Fruit fly (Drosophila melanogaster) whole organism, embryonic: ENCODE measurements around the gene Grip84.

ENCODE experiments used
- Atf6 ChIP-seq: fragments of 200-800 bp; sonication (Bioruptor generic); IDR thresholded peaks from 2 replicates; pipeline ENCODE4 v1.3.6; 2022; ENCODE audit warnings: missing biosample characterization, missing genetic modification characterization
- B-H1 ChIP-seq: fragments of 200-800 bp; sonication (Bioruptor generic); IDR thresholded peaks from 3 replicates; pipeline ENCODE4 v1.3.6; 2022; ENCODE audit warnings: missing biosample characterization, missing genetic modification characterization
- C15 ChIP-seq: fragments of 200-800 bp; sonication (Bioruptor generic); IDR thresholded peaks from 3 replicates; pipeline ENCODE4 v1.3.6; 2022; ENCODE audit warnings: missing biosample characterization, missing genetic modification characterization
- CG11504 ChIP-seq: fragments of 200-800 bp; sonication (Bioruptor generic); optimal IDR thresholded peaks from 3 replicates; lab custom pipeline; 2019; ENCODE audit warnings: missing biosample characterization, mild to moderate bottlenecking, missing genetic modification characterization, moderate library complexity
- CG11696 ChIP-seq: fragments of 200-800 bp; sonication (Bioruptor generic); IDR thresholded peaks from 2 replicates; pipeline ENCODE4 v1.3.6; 2022; ENCODE audit warnings: missing biosample characterization, missing genetic modification characterization
- CG12299 ChIP-seq: fragments of 200-800 bp; sonication (Bioruptor generic); optimal IDR thresholded peaks from 2 replicates; lab custom pipeline; 2018; ENCODE audit warnings: missing biosample characterization, mild to moderate bottlenecking, missing genetic modification characterization
- CG14965 ChIP-seq: fragments of 200-800 bp; sonication (Bioruptor generic); optimal IDR thresholded peaks from 2 replicates; lab custom pipeline; 2016; ENCODE audit warnings: missing biosample characterization, missing genetic modification characterization, borderline replicate concordance
- CG15011 ChIP-seq: fragments of 200-800 bp; sonication (Bioruptor generic); optimal IDR thresholded peaks from 3 replicates; lab custom pipeline; 2018; ENCODE audit warnings: missing biosample characterization, mild to moderate bottlenecking, missing genetic modification characterization
- CG30020 ChIP-seq: fragments of 200-800 bp; optimal IDR thresholded peaks from 2 replicates; lab custom pipeline; 2019; ENCODE audit warnings: missing biosample characterization, mild to moderate bottlenecking, missing genetic modification characterization, moderate library complexity
- CG30403 ChIP-seq: fragments of 200-800 bp; sonication (Bioruptor generic); optimal IDR thresholded peaks from 3 replicates; lab custom pipeline; 2016; ENCODE audit warnings: missing biosample characterization, missing genetic modification characterization
- CG6765 ChIP-seq: fragments of 200-800 bp; sonication (Bioruptor generic); optimal IDR thresholded peaks from 3 replicates; lab custom pipeline; 2017; ENCODE audit warnings: missing biosample characterization, mild to moderate bottlenecking, missing genetic modification characterization
- CG7745 ChIP-seq: fragments of 200-800 bp; sonication (Bioruptor generic); optimal IDR thresholded peaks from 2 replicates; lab custom pipeline; 2018; ENCODE audit warnings: missing biosample characterization, mild to moderate bottlenecking, missing genetic modification characterization, moderate library complexity
- CG7963 ChIP-seq: fragments of 200-800 bp; sonication (Bioruptor generic); IDR thresholded peaks from 3 replicates; pipeline ENCODE4 v1.3.6; 2022; ENCODE audit warnings: missing biosample characterization, missing genetic modification characterization; ENCODE audit not compliant: partially characterized antibody
- Camta ChIP-seq: fragments of 200-800 bp; sonication (Bioruptor generic); optimal IDR thresholded peaks from 2 replicates; lab custom pipeline; 2016; ENCODE audit warnings: missing biosample characterization, missing genetic modification characterization
- CkIIα-i1 ChIP-seq: fragments of 200-800 bp; sonication (Bioruptor generic); IDR thresholded peaks from 2 replicates; pipeline ENCODE4 v1.3.6; 2022; ENCODE audit warnings: missing biosample characterization, missing genetic modification characterization
- Dad ChIP-seq: fragments of 200-800 bp; sonication (Bioruptor generic); optimal IDR thresholded peaks from 3 replicates; lab custom pipeline; 2016; ENCODE audit warnings: missing biosample characterization, missing genetic modification characterization
- Doc2 ChIP-seq: fragments of 200-800 bp; sonication (Bioruptor generic); IDR thresholded peaks from 2 replicates; pipeline ENCODE4 v1.3.6; 2022; ENCODE audit warnings: missing biosample characterization, missing genetic modification characterization
- E2f1 ChIP-seq: fragments of 200-800 bp; sonication (Bioruptor generic); IDR thresholded peaks from 2 replicates; pipeline ENCODE4 v1.3.6; 2022; ENCODE audit warnings: missing biosample characterization, missing genetic modification characterization
- ERR ChIP-seq: fragments of 200-800 bp; sonication (Bioruptor generic); optimal IDR thresholded peaks from 2 replicates; lab custom pipeline; 2016; ENCODE audit warnings: missing biosample characterization, missing genetic modification characterization
- Ets97D ChIP-seq: fragments of 200-800 bp; sonication (Bioruptor generic); optimal IDR thresholded peaks from 3 replicates; lab custom pipeline; 2016; ENCODE audit warnings: missing biosample characterization, missing genetic modification characterization
- Fer3 ChIP-seq: fragments of 200-800 bp; sonication (Bioruptor generic); optimal IDR thresholded peaks from 2 replicates; lab custom pipeline; 2018; ENCODE audit warnings: missing biosample characterization, mild to moderate bottlenecking, missing genetic modification characterization, moderate library complexity
- HHEX ChIP-seq: fragments of 200-800 bp; sonication (Bioruptor generic); optimal IDR thresholded peaks from 3 replicates; lab custom pipeline; 2017; ENCODE audit warnings: missing biosample characterization, mild to moderate bottlenecking, missing genetic modification characterization, missing genetic modification reagents
- Hmx ChIP-seq: fragments of 200-800 bp; sonication (Bioruptor generic); optimal IDR thresholded peaks from 2 replicates; lab custom pipeline; 2016; ENCODE audit warnings: missing biosample characterization, missing genetic modification characterization
- Hr51 ChIP-seq, 2 experiments: fragments of 200-800 bp; sonication (Bioruptor generic); optimal IDR thresholded peaks; 2 replicates in 1 of 2; 3 replicates in 1 of 2; lab custom pipeline; 2016 to 2018; ENCODE audit warnings: missing biosample characterization in 2 of 2, missing genetic modification characterization in 2 of 2, mild to moderate bottlenecking in 1 of 2, moderate library complexity in 1 of 2
- Kr ChIP-seq: fragments of 200-800 bp; sonication (Bioruptor generic); optimal IDR thresholded peaks from 2 replicates; lab custom pipeline; 2017; ENCODE audit warnings: missing biosample characterization, mild to moderate bottlenecking, missing genetic modification characterization
- Mes4 ChIP-seq: fragments of 200-800 bp; sonication (Bioruptor generic); optimal IDR thresholded peaks from 2 replicates; lab custom pipeline; 2016; ENCODE audit warnings: missing biosample characterization, missing genetic modification characterization
- NC2β ChIP-seq: fragments of 200-800 bp; sonication (Bioruptor generic); optimal IDR thresholded peaks from 2 replicates; lab custom pipeline; 2016; ENCODE audit warnings: missing biosample characterization, missing genetic modification characterization
- NfI ChIP-seq: fragments of 200-800 bp; sonication (Bioruptor generic); optimal IDR thresholded peaks from 3 replicates; lab custom pipeline; 2018; ENCODE audit warnings: missing biosample characterization, mild to moderate bottlenecking, missing genetic modification characterization, moderate library complexity
- Optix ChIP-seq: fragments of 200-800 bp; sonication (Bioruptor generic); IDR thresholded peaks from 3 replicates; pipeline ENCODE4 v1.3.6; 2022; ENCODE audit warnings: missing biosample characterization, missing genetic modification characterization
- Sry-β ChIP-seq: fragments of 200-800 bp; sonication (Bioruptor generic); optimal IDR thresholded peaks from 2 replicates; lab custom pipeline; 2018; ENCODE audit warnings: missing biosample characterization, mild to moderate bottlenecking, missing genetic modification characterization, moderate library complexity
- Sry-δ ChIP-seq: fragments of 200-800 bp; sonication (Bioruptor generic); optimal IDR thresholded peaks from 2 replicates; lab custom pipeline; 2016; ENCODE audit warnings: missing biosample characterization, missing genetic modification characterization
- Usf ChIP-seq: fragments of 200-800 bp; sonication (Bioruptor generic); optimal IDR thresholded peaks from 2 replicates; lab custom pipeline; 2017; ENCODE audit warnings: missing genotype, missing biosample characterization, missing genetic modification characterization
- br ChIP-seq: fragments of >200 bp; optimal IDR thresholded peaks from 2 replicates; lab custom pipeline; 2017
- cg ChIP-seq: fragments of 200-800 bp; sonication (Bioruptor generic); optimal IDR thresholded peaks from 3 replicates; lab custom pipeline; 2019; ENCODE audit warnings: missing biosample characterization, mild to moderate bottlenecking, missing genetic modification characterization, moderate library complexity
- chinmo ChIP-seq: fragments of 200-800 bp; sonication (Bioruptor generic); IDR thresholded peaks from 4 replicates; pipeline ENCODE4 v1.3.6; 2022; ENCODE audit warnings: missing biosample characterization, missing genetic modification characterization; ENCODE audit not compliant: partially characterized antibody
- chm ChIP-seq: fragments of 200-800 bp; sonication (Bioruptor generic); IDR thresholded peaks from 2 replicates; pipeline ENCODE4 v1.3.6; 2022; ENCODE audit warnings: missing biosample characterization, missing genetic modification characterization
- crc ChIP-seq: fragments of 200-800 bp; sonication (Bioruptor generic); optimal IDR thresholded peaks from 2 replicates; lab custom pipeline; 2016; ENCODE audit warnings: missing biosample characterization, missing genetic modification characterization
- en ChIP-seq: fragments of 200-800 bp; sonication (Bioruptor generic); optimal IDR thresholded peaks from 2 replicates; lab custom pipeline; 2016; ENCODE audit warnings: missing biosample characterization, missing genetic modification characterization
- gcm2 ChIP-seq: fragments of 200-800 bp; sonication (Bioruptor generic); optimal IDR thresholded peaks from 2 replicates; lab custom pipeline; 2016; ENCODE audit warnings: missing biosample characterization, missing genetic modification characterization
- gfzf ChIP-seq: fragments of 200-800 bp; sonication (Bioruptor generic); optimal IDR thresholded peaks from 2 replicates; lab custom pipeline; 2016; ENCODE audit warnings: missing biosample characterization, mild to moderate bottlenecking, missing genetic modification characterization, moderate library complexity
- lilli ChIP-seq: fragments of 200-800 bp; sonication (Bioruptor generic); optimal IDR thresholded peaks from 3 replicates; lab custom pipeline; 2016; ENCODE audit warnings: missing biosample characterization, missing genetic modification characterization
- pan ChIP-seq, 4 experiments: fragments of >200 bp in 3 of 4; fragments of 200-800 bp in 1 of 4; sonication (Bioruptor generic) in 1 of 4; optimal IDR thresholded peaks in 3 of 4; IDR thresholded peaks in 1 of 4; 2 replicates each; pipeline versions ENCODE4 v1.3.6 to Lab custom; 2017 to 2022; ENCODE audit warnings: missing biosample characterization in 2 of 4, missing genetic modification characterization in 2 of 4, mixed read lengths in 1 of 4
- psq ChIP-seq: fragments of 200-800 bp; sonication (Bioruptor generic); optimal IDR thresholded peaks from 2 replicates; lab custom pipeline; 2017; ENCODE audit warnings: missing biosample characterization, missing genetic modification characterization
- shn ChIP-seq: fragments of 200-800 bp; sonication (Bioruptor generic); optimal IDR thresholded peaks from 3 replicates; lab custom pipeline; 2016; ENCODE audit warnings: missing biosample characterization, missing genetic modification characterization
- slou ChIP-seq: fragments of 200-800 bp; sonication (Bioruptor generic); optimal IDR thresholded peaks from 3 replicates; lab custom pipeline; 2016; ENCODE audit warnings: missing biosample characterization, missing genetic modification characterization
- sob ChIP-seq: fragments of 200-800 bp; sonication (Bioruptor generic); IDR thresholded peaks from 2 replicates; pipeline ENCODE4 v1.3.6; 2022; ENCODE audit warnings: missing biosample characterization, missing genetic modification characterization
- sug ChIP-seq: fragments of 200-800 bp; optimal IDR thresholded peaks from 2 replicates; lab custom pipeline; 2019; ENCODE audit warnings: missing biosample characterization, mild to moderate bottlenecking, missing genetic modification characterization, moderate library complexity
- tna ChIP-seq: fragments of 200-800 bp; sonication (Bioruptor generic); IDR thresholded peaks from 2 replicates; pipeline ENCODE4 v1.3.6; 2022; ENCODE audit warnings: missing biosample characterization, missing genetic modification characterization; ENCODE audit not compliant: partially characterized antibody
- trem ChIP-seq: fragments of 200-800 bp; optimal IDR thresholded peaks from 3 replicates; lab custom pipeline; 2019; ENCODE audit warnings: missing biosample characterization, mild to moderate bottlenecking, missing genetic modification characterization, moderate library complexity
- vnd ChIP-seq: fragments of 200-800 bp; sonication (Bioruptor generic); IDR thresholded peaks from 3 replicates; pipeline ENCODE4 v1.3.6; 2022; ENCODE audit warnings: missing biosample characterization, missing genetic modification characterization; ENCODE audit not compliant: partially characterized antibody
- wor ChIP-seq: fragments of 200-800 bp; sonication (Bioruptor generic); IDR thresholded peaks from 2 replicates; pipeline ENCODE4 v1.3.6; 2022; ENCODE audit warnings: missing biosample characterization, missing genetic modification characterization

The Grip84 gene

DNA sequence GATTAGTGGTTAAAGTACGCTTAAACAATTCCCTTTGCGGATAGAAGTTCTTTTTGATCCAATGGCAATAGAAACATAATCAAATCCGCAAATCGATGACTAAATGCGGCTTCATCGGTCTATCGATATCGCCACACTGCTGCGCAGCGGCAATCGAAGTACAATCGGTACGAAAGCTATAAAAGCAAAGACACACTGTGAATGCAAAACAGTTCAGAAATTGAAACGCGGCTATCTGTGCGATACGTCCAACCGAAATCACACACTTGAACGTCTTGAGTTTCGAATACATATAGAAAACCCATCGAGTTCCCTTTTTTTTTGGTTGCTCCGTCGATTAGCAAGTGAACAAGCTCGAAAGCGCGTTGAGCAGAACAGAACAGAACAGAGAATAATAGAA is 39.4 kb upstream of the Grip84 start, which contains the start of gene CG14207 (continued):
- TF ChIP-seq Sry-β (GFP tag; lab: Kevin White, UChicago), result no peak
- no peak for TF ChIP-seq sug
- peak; percentile 31 for TF ChIP-seq CG11504 (tag; lab: Kevin White, UChicago)
- TF ChIP-seq Optix, result no peak
- TF ChIP-seq Doc2 (GFP tag; lab: Robert Waterston, UW), result no peak
- no peak for TF ChIP-seq C15 (GFP tag; lab: Robert Waterston, UW)
- TF ChIP-seq Fer3, result peak; percentile 36
- TF ChIP-seq en (GFP tag; lab: Kevin White, UChicago), result no peak
- TF ChIP-seq CG7745 (tag; lab: Kevin White, UChicago), result no peak
- TF ChIP-seq slou (GFP tag; lab: Kevin White, UChicago), result no peak
- peak; percentile 0 for TF ChIP-seq cg (GFP tag; lab: Kevin White, UChicago)
- peak; percentile 88 for TF ChIP-seq tna
- TF ChIP-seq CG11696 (GFP tag; lab: Robert Waterston, UW), result no peak
- peak; percentile 87 for TF ChIP-seq CG7963 (GFP tag; lab: Robert Waterston, UW)
- TF ChIP-seq crc, result no peak
- no peak for TF ChIP-seq B-H1 (GFP tag; lab: Robert Waterston, UW)
- TF ChIP-seq CG14965 (GFP tag; lab: Kevin White, UChicago), result no peak
- no peak for TF ChIP-seq Dad (GFP tag; lab: Kevin White, UChicago)
- TF ChIP-seq lilli (GFP tag; lab: Kevin White, UChicago), result no peak
- no peak for TF ChIP-seq Usf
- TF ChIP-seq NC2β (GFP tag; lab: Kevin White, UChicago), result peak; percentile 42
- TF ChIP-seq ERR (GFP tag; lab: Kevin White, UChicago), result no peak
- TF ChIP-seq CG6765, result no peak
- no peak for TF ChIP-seq Mes4
- TF ChIP-seq CG15011 (GFP tag; lab: Kevin White, UChicago), result no peak
- no peak for TF ChIP-seq pan (optimal IDR thresholded peaks at IDR 0.05; lab: Kevin White, UChicago)
- TF ChIP-seq pan (GFP tag; optimal IDR thresholded peaks at IDR 0.05 in 1 of 2, IDR thresholded peaks at IDR 0.05 in 1 of 2), result peak in 1 of 2 experiments; percentile 30
- TF ChIP-seq sob (GFP tag; lab: Robert Waterston, UW), result 0 out of 2 replicates have a peak, but pooled peaks have one; percentile 40
- TF ChIP-seq Kr (GFP tag; lab: Kevin White, UChicago), result no peak
- no peak for TF ChIP-seq CG30403 (GFP tag; lab: Kevin White, UChicago)
- TF ChIP-seq Atf6 (GFP tag; lab: Robert Waterston, UW), result peak; percentile 32
- no peak for TF ChIP-seq Camta (GFP tag; lab: Kevin White, UChicago)
- no peak for TF ChIP-seq Hr51 (GFP tag; optimal IDR thresholded peaks at IDR 0.05; lab: Kevin White, UChicago)
- no peak for TF ChIP-seq wor (GFP tag; lab: Robert Waterston, UW)
- TF ChIP-seq Sry-δ (GFP tag; lab: Kevin White, UChicago), result peak; percentile 40
- TF ChIP-seq psq, result no peak
- TF ChIP-seq br (lab: Kevin White, UChicago), result no peak
- TF ChIP-seq Ets97D (GFP tag; lab: Kevin White, UChicago), result peak; percentile 41
- TF ChIP-seq Hmx (GFP tag; lab: Kevin White, UChicago), result no peak
- TF ChIP-seq shn (GFP tag; lab: Kevin White, UChicago), result no peak
- TF ChIP-seq CG30020 (tag; lab: Kevin White, UChicago), result no peak
- TF ChIP-seq trem (tag; lab: Kevin White, UChicago), result peak; percentile 29
- TF ChIP-seq vnd, result peak; percentile 65
- TF ChIP-seq chinmo (GFP tag; lab: Robert Waterston, UW), result peak; percentile 84; the same call in 2 of the 4 replicates
- TF ChIP-seq CkIIα-i1 (GFP tag; lab: Robert Waterston, UW), result no peak
- TF ChIP-seq gcm2, result no peak
- peak; percentile 3 for TF ChIP-seq gfzf (GFP tag; lab: Kevin White, UChicago)
- no peak for TF ChIP-seq E2f1 (GFP tag; lab: Robert Waterston, UW)
- peak; percentile 44 for TF ChIP-seq HHEX (GFP tag; lab: Kevin White, UChicago)
- peak; percentile 61; the same call in 1 of the 2 replicates for TF ChIP-seq chm (GFP tag; lab: Robert Waterston, UW)
- peak; percentile 12 for TF ChIP-seq NfI (GFP tag; lab: Kevin White, UChicago)
- peak; percentile 1 for TF ChIP-seq CG12299 (tag; lab: Kevin White, UChicago)
